Worm (Caenorhabditis elegans): ENCODE results near the gene grl-10.
A peak's percentile ranks its signal among the peaks of the same experiment; 100 is the strongest.

Gene grl-10

DNA sequence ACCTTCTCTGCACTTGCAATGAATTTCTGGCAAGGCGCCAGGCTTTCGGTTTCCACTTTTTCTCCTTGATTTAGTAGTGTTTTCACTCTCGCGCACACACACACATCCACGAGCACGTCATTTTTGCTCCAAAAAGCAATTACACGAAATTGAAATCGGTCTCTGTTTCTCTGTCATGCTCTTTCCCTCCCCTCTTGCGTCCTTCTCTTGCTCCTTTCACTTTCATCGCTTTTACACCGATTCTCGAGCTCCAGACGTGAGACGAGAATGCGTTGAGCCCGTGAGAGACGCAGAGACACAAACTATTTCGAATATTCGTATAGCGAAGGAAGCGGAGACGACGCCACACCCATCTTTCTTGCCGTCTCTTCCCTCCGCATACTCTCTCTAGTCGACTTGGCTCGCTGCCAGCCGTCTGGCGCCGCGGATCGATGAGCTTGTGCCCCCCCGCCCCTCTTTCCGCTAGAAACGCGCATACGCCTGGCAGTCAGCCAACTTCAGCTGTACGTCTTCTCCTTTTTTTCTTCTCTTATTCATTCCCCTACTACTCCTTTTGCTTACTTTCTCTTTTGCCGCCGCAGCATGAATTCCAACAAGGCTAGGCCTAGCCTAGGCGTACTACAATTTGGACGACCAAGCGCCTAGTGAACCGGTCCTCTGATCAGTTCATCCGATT lies 46.2 kb upstream of the grl-10 start (continued):
- no peak for TF ChIP-seq lin-29 (GFP tag; IDR thresholded peaks at IDR 0.05)
- no peak for TF ChIP-seq madf-5 (GFP tag; IDR thresholded peaks at IDR 0.05)
- TF ChIP-seq ceh-32 (tag; optimal IDR thresholded peaks at IDR 0.05; ENCODE audit: poor library complexity) = peak; percentile 59
- TF ChIP-seq dmd-8 (GFP tag; IDR thresholded peaks at IDR 0.05) = no peak
- TF ChIP-seq nhr-237 (tag; optimal IDR thresholded peaks at IDR 0.05) = no peak
- no peak for TF ChIP-seq aly-2 (tag; optimal IDR thresholded peaks at IDR 0.05)
- TF ChIP-seq ZK337.2 (GFP tag; IDR thresholded peaks at IDR 0.05) = no peak
- TF ChIP-seq daf-19 (GFP tag; conservative IDR thresholded peaks at IDR 0.05) = no peak
- no peak for TF ChIP-seq nhr-10 (tag; optimal IDR thresholded peaks at IDR 0.05)
- no peak for TF ChIP-seq snpc-1.2 (GFP tag; IDR thresholded peaks at IDR 0.05)
- TF ChIP-seq nhr-102 (tag; optimal IDR thresholded peaks at IDR 0.05) = peak; percentile 23
- TF ChIP-seq hif-1 (tag; optimal IDR thresholded peaks at IDR 0.05) = peak; percentile 4 to 76
- TF ChIP-seq ceh-62 (tag; optimal IDR thresholded peaks at IDR 0.05) = no peak
- no peak for TF ChIP-seq daf-12 (tag; optimal IDR thresholded peaks at IDR 0.05)
- no peak for TF ChIP-seq tag-97 (GFP tag; IDR thresholded peaks at IDR 0.05)
- peak; percentile 98 for TF ChIP-seq set-16 (GFP tag; IDR thresholded peaks at IDR 0.05)
- no peak for TF ChIP-seq unc-130 (GFP tag; optimal IDR thresholded peaks at IDR 0.05)
- no peak for TF ChIP-seq R02D3.7 (tag; optimal IDR thresholded peaks at IDR 0.05)
- TF ChIP-seq daf-8 (GFP tag; IDR thresholded peaks at IDR 0.05) = no peak
- TF ChIP-seq lin-1 (GFP tag; IDR thresholded peaks at IDR 0.05) = no peak
- peak; percentile 9 for TF ChIP-seq lin-39 (tag; optimal IDR thresholded peaks at IDR 0.05)
- TF ChIP-seq zip-11 (GFP tag; IDR thresholded peaks at IDR 0.05) = no peak
- TF ChIP-seq nhr-42 (GFP tag; IDR thresholded peaks at IDR 0.05) = peak; percentile 43; the same call in 1 of the 2 replicates
- peak; percentile 22 for TF ChIP-seq lin-13 (GFP tag; optimal IDR thresholded peaks at IDR 0.05)
- peak; percentile 84 for TF ChIP-seq hmg-1.1 (GFP tag; IDR thresholded peaks at IDR 0.05)
- TF ChIP-seq zag-1 (tag; optimal IDR thresholded peaks at IDR 0.05) = peak; percentile 53
- TF ChIP-seq nhr-25 (tag; optimal IDR thresholded peaks at IDR 0.05; ENCODE audit: borderline replicate concordance, insufficient read depth) = no peak
- peak; percentile 91 for TF ChIP-seq hlh-11 (tag; optimal IDR thresholded peaks at IDR 0.05)
- TF ChIP-seq ztf-11 (tag; optimal IDR thresholded peaks at IDR 0.05) = no peak
- TF ChIP-seq fkh-10 (GFP tag; optimal IDR thresholded peaks at IDR 0.05) = peak; percentile 73
- TF ChIP-seq sdz-12 (GFP tag; optimal IDR thresholded peaks at IDR 0.05) = no peak
- peak; percentile 44 for TF ChIP-seq spr-1 (tag; optimal IDR thresholded peaks at IDR 0.05)
- no peak for TF ChIP-seq nhr-111 (GFP tag; optimal IDR thresholded peaks at IDR 0.05)
- TF ChIP-seq skn-1 (tag; optimal IDR thresholded peaks at IDR 0.05) = no peak
- TF ChIP-seq dmd-9 (GFP tag; IDR thresholded peaks at IDR 0.05) = 0 out of 2 replicates have a peak, but pooled peaks have one; percentile 6
- no peak for TF ChIP-seq fos-1 (tag; optimal IDR thresholded peaks at IDR 0.05)
- TF ChIP-seq F37D6.2 (tag; optimal IDR thresholded peaks at IDR 0.05) = peak; percentile 81
- TF ChIP-seq zip-2 (tag; optimal IDR thresholded peaks at IDR 0.05) = no peak
- TF ChIP-seq egl-27 (tag; optimal IDR thresholded peaks at IDR 0.05) = no peak
- peak; percentile 37 for TF ChIP-seq mes-2 (tag; optimal IDR thresholded peaks at IDR 0.05; ENCODE audit: poor library complexity, severe bottlenecking)
- TF ChIP-seq unc-39 (tag; optimal IDR thresholded peaks at IDR 0.05) = no peak
- TF ChIP-seq ama-1 (optimal IDR thresholded peaks at IDR 0.05) = no peak
- peak; percentile 75 for TF ChIP-seq nhr-11 (tag; optimal IDR thresholded peaks at IDR 0.05)
- no peak for TF ChIP-seq snpc-4 (tag; optimal IDR thresholded peaks at IDR 0.05)
- TF ChIP-seq lir-3 (tag; optimal IDR thresholded peaks at IDR 0.05) = no peak
- no peak for TF ChIP-seq nhr-6 (tag; optimal IDR thresholded peaks at IDR 0.05)
- no peak for TF ChIP-seq gei-8 (GFP tag; optimal IDR thresholded peaks at IDR 0.05)
- peak; percentile 26 for TF ChIP-seq zfp-2 (tag; optimal IDR thresholded peaks at IDR 0.05)
- TF ChIP-seq rbr-2 (tag; optimal IDR thresholded peaks at IDR 0.05) = peak; percentile 93
- TF ChIP-seq dpl-1 (GFP tag; optimal IDR thresholded peaks at IDR 0.05) = peak; percentile 48
- TF ChIP-seq nhr-41 (GFP tag; IDR thresholded peaks at IDR 0.05) = no peak
- peak; percentile 57 for TF ChIP-seq mep-1 (tag; optimal IDR thresholded peaks at IDR 0.05)
